Worm (Caenorhabditis elegans) whole organism, L4/young adult: ENCODE data around the gene str-15.

ENCODE experiments used
- W03F9.2 ChIP-seq: fragments of 150-350 bp; optimal IDR thresholded peaks from 2 replicates; lab custom pipeline; 2014; ENCODE audit warnings: missing biosample characterization, missing genetic modification characterization
- dao-5 ChIP-seq: sonication (generic microtip); optimal IDR thresholded peaks from 2 replicates; lab custom pipeline; 2016; ENCODE audit warnings: missing genotype, missing genetic modification characterization, moderate library complexity, missing compliant biosample characterization

DNA sequence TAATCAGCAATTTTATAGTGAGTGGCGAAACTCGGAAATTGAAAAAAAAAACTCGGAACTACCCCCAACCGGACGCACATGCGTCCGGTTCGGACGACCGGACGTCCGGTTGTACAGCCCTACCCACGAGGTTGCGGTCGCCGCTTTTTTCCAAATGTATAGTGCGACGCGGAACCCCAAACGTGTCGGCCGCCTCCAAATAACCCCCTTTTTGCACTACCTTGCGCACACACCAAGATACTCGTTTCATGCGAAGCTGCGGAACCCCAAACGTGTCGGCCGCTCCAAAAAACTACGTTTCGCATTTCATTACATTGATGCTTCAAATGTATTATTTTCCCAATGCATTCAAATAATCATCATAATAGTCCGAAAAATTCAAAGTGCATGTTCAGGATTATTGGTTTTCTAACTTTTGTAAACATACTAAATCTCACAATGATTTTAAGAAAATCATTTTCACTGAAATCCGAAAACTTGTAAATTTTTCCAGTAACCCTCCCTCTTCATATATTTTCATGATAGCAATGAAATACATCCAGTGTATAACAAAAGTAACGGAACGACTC, 13.5 kb upstream of the str-15 start, which contains the start of gene srw-35:
- TF ChIP-seq W03F9.2 (tag; lab: Kevin White, UChicago) (no peak), dao-5 (tag; lab: Kevin White, UChicago) (no peak)
